Fruit fly (Drosophila melanogaster) whole organism, embryonic: ENCODE results near the gene CG33191.

ENCODE experiments used
- Abd-B ChIP-seq: fragments of 200-800 bp; sonication (Bioruptor generic); optimal IDR thresholded peaks from 2 replicates; lab custom pipeline; 2018; ENCODE audit warnings: missing biosample characterization, mild to moderate bottlenecking, missing genetic modification characterization, moderate library complexity
- Asciz ChIP-seq: fragments of 200-800 bp; sonication (Bioruptor generic); optimal IDR thresholded peaks from 2 replicates; lab custom pipeline; 2017; ENCODE audit warnings: missing biosample characterization, mild to moderate bottlenecking, missing genetic modification characterization, missing genetic modification reagents
- Awh ChIP-seq: fragments of 200-800 bp; sonication (Bioruptor generic); IDR thresholded peaks from 2 replicates; pipeline ENCODE4, ENCODE4 v1.3.6; 2022; ENCODE audit warnings: missing biosample characterization, missing genetic modification characterization
- B-H2 ChIP-seq: fragments of 200-800 bp; sonication (Bioruptor generic); optimal IDR thresholded peaks from 2 replicates; lab custom pipeline; 2018; ENCODE audit warnings: missing biosample characterization, mild to moderate bottlenecking, missing genetic modification characterization
- CG10147 ChIP-seq: fragments of 200-800 bp; sonication (Bioruptor generic); optimal IDR thresholded peaks from 2 replicates; lab custom pipeline; 2019; ENCODE audit warnings: missing biosample characterization, mild to moderate bottlenecking, missing genetic modification characterization, moderate library complexity
- CG10209 ChIP-seq: fragments of 200-800 bp; sonication (Bioruptor generic); optimal IDR thresholded peaks from 3 replicates; lab custom pipeline; 2017; ENCODE audit warnings: missing biosample characterization, mild to moderate bottlenecking, missing genetic modification characterization, missing genetic modification reagents
- CG11504 ChIP-seq: fragments of 200-800 bp; sonication (Bioruptor generic); optimal IDR thresholded peaks from 3 replicates; lab custom pipeline; 2019; ENCODE audit warnings: missing biosample characterization, mild to moderate bottlenecking, missing genetic modification characterization, moderate library complexity
- CG12769 ChIP-seq: fragments of 200-800 bp; sonication (Bioruptor generic); optimal IDR thresholded peaks from 2 replicates; lab custom pipeline; 2019; ENCODE audit warnings: missing biosample characterization, mild to moderate bottlenecking, missing genetic modification characterization, moderate library complexity
- CG13894 ChIP-seq: fragments of 200-800 bp; sonication (Bioruptor generic); optimal IDR thresholded peaks from 3 replicates; lab custom pipeline; 2018; ENCODE audit warnings: missing biosample characterization, mild to moderate bottlenecking, missing genetic modification characterization, moderate library complexity
- CG14860 ChIP-seq: fragments of 200-800 bp; sonication (Bioruptor generic); IDR thresholded peaks from 3 replicates; pipeline ENCODE4 v1.3.6; 2022; ENCODE audit warnings: missing biosample characterization, missing genetic modification characterization; ENCODE audit not compliant: partially characterized antibody
- CG15696 ChIP-seq: fragments of 200-800 bp; sonication (Bioruptor generic); optimal IDR thresholded peaks from 2 replicates; lab custom pipeline; 2019; ENCODE audit warnings: missing biosample characterization, mild to moderate bottlenecking, missing genetic modification characterization, moderate library complexity
- CG17359 ChIP-seq: fragments of 200-800 bp; sonication (Bioruptor generic); optimal IDR thresholded peaks from 3 replicates; lab custom pipeline; 2018; ENCODE audit warnings: missing biosample characterization, mild to moderate bottlenecking, missing genetic modification characterization, moderate library complexity
- CG17829 ChIP-seq: fragments of 200-800 bp; optimal IDR thresholded peaks from 2 replicates; lab custom pipeline; 2019; ENCODE audit warnings: missing biosample characterization, mild to moderate bottlenecking, missing genetic modification characterization, moderate library complexity
- CG17912 ChIP-seq: fragments of 200-800 bp; sonication (Bioruptor generic); optimal IDR thresholded peaks from 2 replicates; lab custom pipeline; 2018; ENCODE audit warnings: missing biosample characterization, mild to moderate bottlenecking, missing genetic modification characterization
- CG1832 ChIP-seq: fragments of 200-800 bp; sonication (Bioruptor generic); optimal IDR thresholded peaks from 2 replicates; lab custom pipeline; 2017; ENCODE audit warnings: missing biosample characterization, mild to moderate bottlenecking, missing genetic modification characterization, inconsistent platforms
- CG2712 ChIP-seq: fragments of 200-800 bp; optimal IDR thresholded peaks from 3 replicates; lab custom pipeline; 2019; ENCODE audit warnings: missing biosample characterization, mild to moderate bottlenecking, missing genetic modification characterization, moderate library complexity
- CG8281 ChIP-seq: fragments of 200-800 bp; sonication (Bioruptor generic); optimal IDR thresholded peaks from 2 replicates; lab custom pipeline; 2018; ENCODE audit warnings: missing biosample characterization, mild to moderate bottlenecking, missing genetic modification characterization, moderate library complexity
- Dbx ChIP-seq: fragments of 200-800 bp; sonication (Bioruptor generic); IDR thresholded peaks from 3 replicates; pipeline ENCODE4 v1.3.6; 2022; ENCODE audit warnings: missing biosample characterization, missing genetic modification characterization
- Dek ChIP-seq: fragments of 200-800 bp; sonication (Bioruptor generic); optimal IDR thresholded peaks from 3 replicates; lab custom pipeline; 2019; ENCODE audit warnings: missing biosample characterization, mild to moderate bottlenecking, missing genetic modification characterization, moderate library complexity
- Ets65A ChIP-seq: fragments of 200-800 bp; sonication (Bioruptor generic); peaks from one replicate; lab custom pipeline; 2016; ENCODE audit warnings: missing biosample characterization, missing genetic modification characterization
- H2.0 ChIP-seq: fragments of 200-800 bp; sonication (Bioruptor generic); IDR thresholded peaks from 2 replicates; pipeline ENCODE4 v1.3.6; 2022; ENCODE audit warnings: missing biosample characterization, missing genetic modification characterization
- HLH4C ChIP-seq: fragments of 200-800 bp; sonication (Bioruptor generic); IDR thresholded peaks from 3 replicates; pipeline ENCODE4 v1.3.6; 2022; ENCODE audit warnings: missing biosample characterization, missing genetic modification characterization; ENCODE audit not compliant: partially characterized antibody
- Lim3 ChIP-seq: fragments of 200-800 bp; sonication (Bioruptor generic); IDR thresholded peaks from 2 replicates; pipeline ENCODE4 v1.3.6; 2022; ENCODE audit warnings: missing biosample characterization, missing genetic modification characterization
- Neu2 ChIP-seq: fragments of 200-800 bp; sonication (Bioruptor generic); optimal IDR thresholded peaks from 3 replicates; lab custom pipeline; 2016; ENCODE audit warnings: missing biosample characterization, missing genetic modification characterization, borderline replicate concordance
- Scr ChIP-seq: fragments of 200-800 bp; sonication (Bioruptor generic); IDR thresholded peaks from 2 replicates; pipeline ENCODE4 v1.3.6; 2022; ENCODE audit warnings: missing biosample characterization, missing genetic modification characterization; ENCODE audit not compliant: partially characterized antibody
- Six4 ChIP-seq: fragments of 200-800 bp; sonication (Bioruptor generic); optimal IDR thresholded peaks from 2 replicates; lab custom pipeline; 2016; ENCODE audit warnings: missing biosample characterization, missing genetic modification characterization
- Ssrp ChIP-seq: fragments of 200-800 bp; sonication (Bioruptor generic); optimal IDR thresholded peaks from 2 replicates; lab custom pipeline; 2018; ENCODE audit warnings: missing biosample characterization, mild to moderate bottlenecking, missing genetic modification characterization, moderate library complexity
- dimm ChIP-seq: fragments of 200-800 bp; sonication (Bioruptor generic); IDR thresholded peaks from 2 replicates; pipeline ENCODE4 v1.3.6; 2022; ENCODE audit warnings: missing biosample characterization, missing genetic modification characterization
- emc ChIP-seq: fragments of 200-800 bp; sonication (Bioruptor generic); optimal IDR thresholded peaks from 2 replicates; lab custom pipeline; 2016; ENCODE audit warnings: missing biosample characterization, missing genetic modification characterization
- ftz-f1 ChIP-seq: fragments of 200-800 bp; sonication (Bioruptor generic); optimal IDR thresholded peaks from 2 replicates; lab custom pipeline; 2016; ENCODE audit warnings: missing biosample characterization, missing genetic modification characterization
- gsb-n ChIP-seq: fragments of 200-800 bp; sonication (Bioruptor generic); optimal IDR thresholded peaks from 3 replicates; lab custom pipeline; 2018; ENCODE audit warnings: missing biosample characterization, mild to moderate bottlenecking, missing genetic modification characterization
- hb ChIP-seq: fragments of 200-800 bp; sonication (Bioruptor generic); IDR thresholded peaks from 3 replicates; pipeline ENCODE4 v1.3.6; 2022; ENCODE audit warnings: missing biosample characterization, missing genetic modification characterization; ENCODE audit not compliant: partially characterized antibody
- hkb ChIP-seq, 2 experiments: fragments of 200-800 bp in 1 of 2; fragments of >200 bp in 1 of 2; sonication (Bioruptor generic) in 1 of 2; IDR thresholded peaks in 1 of 2; optimal IDR thresholded peaks in 1 of 2; 2 replicates each; pipeline versions ENCODE4 v1.3.6 to Lab custom; 2017 to 2022; ENCODE audit warnings: missing biosample characterization in 1 of 2, missing genetic modification characterization in 1 of 2
- jumu ChIP-seq: fragments of 200-800 bp; sonication (Bioruptor generic); optimal IDR thresholded peaks from 3 replicates; lab custom pipeline; 2016; ENCODE audit warnings: missing biosample characterization, missing genetic modification characterization
- klu ChIP-seq: fragments of 200-800 bp; sonication (Bioruptor generic); IDR thresholded peaks from 2 replicates; pipeline ENCODE4 v1.3.6; 2022; ENCODE audit warnings: missing biosample characterization, missing genetic modification characterization
- mam ChIP-seq: fragments of 200-800 bp; sonication (Bioruptor generic); optimal IDR thresholded peaks from 3 replicates; lab custom pipeline; 2016; ENCODE audit warnings: missing biosample characterization, missing genetic modification characterization
- nerfin-1 ChIP-seq: fragments of 200-800 bp; sonication (Bioruptor generic); optimal IDR thresholded peaks from 3 replicates; lab custom pipeline; 2019; ENCODE audit warnings: missing biosample characterization, mild to moderate bottlenecking, missing genetic modification characterization, moderate library complexity
- pho ChIP-seq: fragments of 200-800 bp; sonication (Bioruptor generic); optimal IDR thresholded peaks from 2 replicates; lab custom pipeline; 2016; ENCODE audit warnings: missing biosample characterization, missing genetic modification characterization
- pum ChIP-seq: fragments of 200-800 bp; sonication (Bioruptor generic); optimal IDR thresholded peaks from 2 replicates; lab custom pipeline; 2016; ENCODE audit warnings: missing biosample characterization, missing genetic modification characterization
- rib ChIP-seq: fragments of 200-800 bp; sonication (Bioruptor generic); IDR thresholded peaks from 2 replicates; pipeline ENCODE4 v1.3.6; 2022; ENCODE audit warnings: missing biosample characterization, missing genetic modification characterization
- sc ChIP-seq, 3 experiments: fragments of >200 bp in 2 of 3; fragments of 200-800 bp in 1 of 3; sonication (Bioruptor generic) in 1 of 3; optimal IDR thresholded peaks; 2 replicates in 2 of 3; 3 replicates in 1 of 3; lab custom pipeline; 2017; ENCODE audit warnings: mild to moderate bottlenecking in 1 of 3, missing biosample characterization in 1 of 3, missing genetic modification characterization in 1 of 3, missing genetic modification reagents in 1 of 3
- slou ChIP-seq: fragments of 200-800 bp; sonication (Bioruptor generic); optimal IDR thresholded peaks from 3 replicates; lab custom pipeline; 2016; ENCODE audit warnings: missing biosample characterization, missing genetic modification characterization
- sna ChIP-seq: fragments of 200-800 bp; sonication (Bioruptor generic); IDR thresholded peaks from 2 replicates; pipeline ENCODE4 v1.3.6; 2022; ENCODE audit warnings: missing biosample characterization, missing genetic modification characterization; ENCODE audit not compliant: partially characterized antibody
- tin ChIP-seq: fragments of 200-800 bp; sonication (Bioruptor generic); optimal IDR thresholded peaks from 3 replicates; lab custom pipeline; 2016; ENCODE audit warnings: missing biosample characterization, missing genetic modification characterization
- tna ChIP-seq: fragments of 200-800 bp; sonication (Bioruptor generic); IDR thresholded peaks from 2 replicates; pipeline ENCODE4 v1.3.6; 2022; ENCODE audit warnings: missing biosample characterization, missing genetic modification characterization; ENCODE audit not compliant: partially characterized antibody
- trh ChIP-seq: fragments of 200-800 bp; sonication (Bioruptor generic); optimal IDR thresholded peaks from 2 replicates; lab custom pipeline; 2016; ENCODE audit warnings: missing biosample characterization, missing genetic modification characterization
- unc-4 ChIP-seq: fragments of 200-800 bp; sonication (Bioruptor generic); IDR thresholded peaks from 2 replicates; pipeline ENCODE4 v1.3.6; 2022; ENCODE audit warnings: missing biosample characterization, missing genetic modification characterization; ENCODE audit not compliant: partially characterized antibody
- yki ChIP-seq: fragments of >200 bp; optimal IDR thresholded peaks from 3 replicates; lab custom pipeline; 2018

Gene CG33191

dm6 chr3R:8731597-8732263 is 48.0 kb downstream of the CG33191 start, which contains the start of the genes M1BP and CG8202 (continued):
- TF ChIP-seq Ssrp (tag; lab: Kevin White, UChicago) (peak; percentile 92), hkb (optimal IDR thresholded peaks at IDR 0.05; lab: Kevin White, UChicago) (no peak), hkb (GFP tag; IDR thresholded peaks at IDR 0.05; lab: Robert Waterston, UW) (peak; percentile 77), Six4 (GFP tag; lab: Kevin White, UChicago) (peak; percentile 86), jumu (GFP tag; lab: Kevin White, UChicago) (peak; percentile 7), CG1832 (GFP tag; lab: Kevin White, UChicago) (no peak), CG11504 (tag; lab: Kevin White, UChicago) (peak; percentile 93), hb (no peak), Neu2 (GFP tag; lab: Kevin White, UChicago) (no peak), ftz-f1 (GFP tag; lab: Kevin White, UChicago) (no peak), tna (GFP tag; lab: Robert Waterston, UW) (no peak), Abd-B (GFP tag; lab: Kevin White, UChicago) (peak; percentile 87), H2.0 (peak; percentile 52), CG13894 (tag; lab: Kevin White, UChicago) (no peak), emc (GFP tag; lab: Kevin White, UChicago) (peak; percentile 12), Lim3 (GFP tag; lab: Robert Waterston, UW) (no peak), CG17829 (peak; percentile 94), yki (lab: Kevin White, UChicago) (peak; percentile 29), nerfin-1 (tag; lab: Kevin White, UChicago) (peak; percentile 90), CG2712 (tag; lab: Kevin White, UChicago) (peak; percentile 95), klu (GFP tag; lab: Robert Waterston, UW) (peak; percentile 67; the same call in 1 of the 2 replicates), trh (GFP tag; lab: Kevin White, UChicago) (peak; percentile 77), Dbx (GFP tag; lab: Robert Waterston, UW) (peak; percentile 82; the same call in 2 of the 3 replicates), Dek (no peak), sna (GFP tag; lab: Robert Waterston, UW) (no peak), pum (GFP tag; lab: Kevin White, UChicago) (peak; percentile 56), mam (peak; percentile 78), CG15696 (tag; lab: Kevin White, UChicago) (peak; percentile 91), slou (GFP tag; lab: Kevin White, UChicago) (peak; percentile 41), CG17912 (GFP tag; lab: Kevin White, UChicago) (peak; percentile 68), CG10209 (peak; percentile 90), B-H2 (GFP tag; lab: Kevin White, UChicago) (peak; percentile 93), Ets65A (GFP tag; lab: Kevin White, UChicago) (peak; percentile 48), CG14860 (no peak), gsb-n (tag; lab: Kevin White, UChicago) (peak; percentile 93), unc-4 (no peak), tin (GFP tag; lab: Kevin White, UChicago) (peak; percentile 88), pho (GFP tag; lab: Kevin White, UChicago) (peak; percentile 59), CG8281 (peak; percentile 82), CG10147 (GFP tag; lab: Kevin White, UChicago) (peak; percentile 89), sc (optimal IDR thresholded peaks at IDR 0.05; lab: Kevin White, UChicago) (no peak), sc (GFP tag; optimal IDR thresholded peaks at IDR 0.05; lab: Kevin White, UChicago) (peak; percentile 86), HLH4C (GFP tag; lab: Robert Waterston, UW) (no peak), Scr (GFP tag; lab: Robert Waterston, UW) (no peak), dimm (0 out of 2 replicates have a peak, but pooled peaks have one; percentile 37), Awh (GFP tag; lab: Robert Waterston, UW) (peak; percentile 43; the same call in 1 of the 2 replicates), rib (no peak), Asciz (GFP tag; lab: Kevin White, UChicago) (peak; percentile 83), CG17359 (tag; lab: Kevin White, UChicago) (peak; percentile 84), CG12769 (tag; lab: Kevin White, UChicago) (no peak)
